Worm (Caenorhabditis elegans) whole organism, dauer: Measurements from ENCODE around the gene sft-4.

Experiments used
- unc-62 ChIP-seq: sonication (generic microtip); optimal IDR thresholded peaks from 2 replicates; lab custom pipeline; 2017; ENCODE audit warnings: missing biosample characterization, missing genetic modification reagents, missing genetic modification characterization

The sft-4 gene

ce11 chrX:5803492-5803891 is 23.0 kb upstream of the sft-4 start:
- no peak for TF ChIP-seq unc-62 (GFP tag; lab: Kevin White, UChicago)

- TF ChIP-seq unc-62 (GFP tag; lab: Kevin White, UChicago), result no peak
These were observed 22.1 kb upstream of the sft-4 start for ce11 chrX:5802582-5802981.

ce11 chrX:5801156-5801592 is 20.7 kb upstream of the sft-4 start:
- TF ChIP-seq unc-62 (GFP tag; lab: Kevin White, UChicago), result no peak

- no peak for TF ChIP-seq unc-62 (GFP tag; lab: Kevin White, UChicago)
These were observed 18.7 kb upstream of the sft-4 start for ce11 chrX:5799229-5799628.

- no peak for TF ChIP-seq unc-62 (GFP tag; lab: Kevin White, UChicago)
These were observed 18.2 kb upstream of the sft-4 start, which contains the start of gene F46G11.4 for ce11 chrX:5798690-5799089. TSS of gene F46G11.4 (minus strand) at chrX:5798790.

- no peak for TF ChIP-seq unc-62 (GFP tag; lab: Kevin White, UChicago)
These were observed 13.9 kb upstream of the sft-4 start for ce11 chrX:5794432-5794831.

ce11 chrX:5790915-5791314 is 10.4 kb upstream of the sft-4 start, which contains the start of gene twnk-1:
TSS of gene twnk-1 (plus strand) at chrX:5791215.
- TF ChIP-seq unc-62 (GFP tag; lab: Kevin White, UChicago), result no peak

- TF ChIP-seq unc-62 (GFP tag; lab: Kevin White, UChicago), result no peak
These were observed 7.3 kb upstream of the sft-4 start, which contains the start of gene F46G11.2 for ce11 chrX:5787861-5788260. TSS of gene F46G11.2 (plus strand) at chrX:5788161.

ce11 chrX:5786193-5786592 is 5.7 kb upstream of the sft-4 start, which contains the start of gene F46G11.6:
TSS of gene F46G11.6 (plus strand) at chrX:5786493.
- TF ChIP-seq unc-62 (GFP tag; lab: Kevin White, UChicago), result no peak

ce11 chrX:5782153-5782552 is 1.6 kb upstream of the sft-4 start, which contains the start of gene gakh-1:
TSS of gene gakh-1 (plus strand) at chrX:5782499.
- no peak for TF ChIP-seq unc-62 (GFP tag; lab: Kevin White, UChicago)

- TF ChIP-seq unc-62 (GFP tag; lab: Kevin White, UChicago), result no peak
These were observed 772 bp upstream of the sft-4 start for ce11 chrX:5781294-5781693.

ce11 chrX:5775804-5776252 is 4.7 kb downstream of the sft-4 start:
- TF ChIP-seq unc-62 (GFP tag; lab: Kevin White, UChicago), result no peak

ce11 chrX:5773471-5773870 is 7.1 kb downstream of the sft-4 start, which contains the start of gene sym-3:
TSS of gene sym-3 (plus strand) at chrX:5773771.
- TF ChIP-seq unc-62 (GFP tag; lab: Kevin White, UChicago), result no peak

- no peak for TF ChIP-seq unc-62 (GFP tag; lab: Kevin White, UChicago)
These were observed 7.9 kb downstream of the sft-4 start for ce11 chrX:5772538-5773154.

ce11 chrX:5770648-5771047 is 9.9 kb downstream of the sft-4 start, which contains the start of gene C54H2.4:
TSS of gene C54H2.4 (minus strand) at chrX:5770748.
- TF ChIP-seq unc-62 (GFP tag; lab: Kevin White, UChicago), result no peak

ce11 chrX:5764739-5765138 is 15.8 kb downstream of the sft-4 start:
- no peak for TF ChIP-seq unc-62 (GFP tag; lab: Kevin White, UChicago)

ce11 chrX:5763904-5764303 is 16.6 kb downstream of the sft-4 start:
- no peak for TF ChIP-seq unc-62 (GFP tag; lab: Kevin White, UChicago)
